Worm (Caenorhabditis elegans): ENCODE measurements around the gene T03E6.9.
A peak's percentile ranks its signal among the peaks of the same experiment; 100 is the strongest.

ce11 chrV:16627962-16628361 lies 27.4 kb upstream of the T03E6.9 start, which contains the start of gene oac-53:
- TF ChIP-seq unc-62 (GFP tag; optimal IDR thresholded peaks at IDR 0.05) (no peak), nhr-76 (tag; optimal IDR thresholded peaks at IDR 0.05) (no peak), ceh-82 (tag; optimal IDR thresholded peaks at IDR 0.05) (no peak), ztf-4 (tag; optimal IDR thresholded peaks at IDR 0.05) (no peak), R02D3.7 (tag; optimal IDR thresholded peaks at IDR 0.05) (no peak), pqm-1 (tag; optimal IDR thresholded peaks at IDR 0.05) (peak; percentile 19), fkh-10 (GFP tag; optimal IDR thresholded peaks at IDR 0.05) (no peak), unc-39 (tag; optimal IDR thresholded peaks at IDR 0.05) (no peak)
